Worm (Caenorhabditis elegans) whole organism, late embryonic: ENCODE data around the gene cha-1.

Experiments used
- C08G9.2 ChIP-seq: sonication (generic microtip); optimal IDR thresholded peaks from 2 replicates; lab custom pipeline; 2016; ENCODE audit warnings: mild to moderate bottlenecking, missing genetic modification characterization, moderate library complexity, missing compliant biosample characterization
- F13H6.1 ChIP-seq: sonication (generic microtip); optimal IDR thresholded peaks from 2 replicates; lab custom pipeline; 2016; ENCODE audit warnings: missing genetic modification characterization, missing compliant biosample characterization
- K02D7.2 ChIP-seq: sonication (generic microtip); optimal IDR thresholded peaks from 2 replicates; lab custom pipeline; 2017; ENCODE audit warnings: mild to moderate bottlenecking, missing genetic modification characterization, missing compliant biosample characterization
- K09A11.1 ChIP-seq: sonication (generic microtip); optimal IDR thresholded peaks from 2 replicates; lab custom pipeline; 2017; ENCODE audit warnings: antibody characterized with exemption, mild to moderate bottlenecking, missing genetic modification characterization, missing compliant biosample characterization; ENCODE audit not compliant: insufficient read depth
- T23F11.4 ChIP-seq: fragments of 200-800 bp; sonication (Bioruptor generic); optimal IDR thresholded peaks from 2 replicates; lab custom pipeline; 2018; ENCODE audit warnings: mild to moderate bottlenecking, missing genetic modification characterization, missing compliant biosample characterization
- Y22D7AL.16 ChIP-seq: sonication (generic microtip); optimal IDR thresholded peaks from 2 replicates; lab custom pipeline; 2016; ENCODE audit warnings: missing genetic modification characterization, missing compliant biosample characterization
- ahr-1 ChIP-seq: sonication (generic microtip); optimal IDR thresholded peaks from 2 replicates; lab custom pipeline; 2016; ENCODE audit warnings: missing genetic modification characterization, missing compliant biosample characterization
- ama-1 ChIP-seq: fragments of 150-350 bp; optimal IDR thresholded peaks from 2 replicates; lab custom pipeline; 2014
- ceh-14 ChIP-seq: sonication (generic microtip); optimal IDR thresholded peaks from 2 replicates; lab custom pipeline; 2016; ENCODE audit warnings: missing genotype, missing genetic modification characterization, missing compliant biosample characterization
- ceh-18 ChIP-seq: sonication (generic microtip); optimal IDR thresholded peaks from 2 replicates; lab custom pipeline; 2016; ENCODE audit warnings: missing genetic modification characterization, missing compliant biosample characterization
- ceh-22 ChIP-seq: sonication (generic microtip); optimal IDR thresholded peaks from 2 replicates; lab custom pipeline; 2017; ENCODE audit warnings: missing biosample characterization, missing genetic modification characterization
- ceh-31 ChIP-seq: sonication (generic microtip); optimal IDR thresholded peaks from 2 replicates; lab custom pipeline; 2016; ENCODE audit warnings: missing genetic modification characterization, missing compliant biosample characterization
- ceh-34 ChIP-seq: sonication (generic microtip); optimal IDR thresholded peaks from 2 replicates; lab custom pipeline; 2016; ENCODE audit warnings: mild to moderate bottlenecking, missing genetic modification characterization, missing compliant biosample characterization
- ceh-45 ChIP-seq: fragments of 200-800 bp; sonication (Bioruptor generic); IDR thresholded peaks from 2 replicates; pipeline ENCODE4 v1.3.6; 2022; ENCODE audit warnings: missing genetic modification reagents, missing genetic modification characterization, missing compliant biosample characterization
- ceh-6 ChIP-seq: fragments of 200-800 bp; sonication (Bioruptor generic); optimal IDR thresholded peaks from 2 replicates; lab custom pipeline; 2018; ENCODE audit warnings: mild to moderate bottlenecking, missing genetic modification characterization, missing compliant biosample characterization
- ceh-9 ChIP-seq: sonication (generic microtip); optimal IDR thresholded peaks from 2 replicates; lab custom pipeline; 2016; ENCODE audit warnings: mild to moderate bottlenecking, missing genetic modification characterization, inconsistent platforms, missing compliant biosample characterization
- che-1 ChIP-seq: sonication (generic microtip); optimal IDR thresholded peaks from 2 replicates; lab custom pipeline; 2016; ENCODE audit warnings: mild to moderate bottlenecking, missing genetic modification characterization, missing compliant biosample characterization
- dmd-4 ChIP-seq: sonication (generic microtip); optimal IDR thresholded peaks from 2 replicates; lab custom pipeline; 2016; ENCODE audit warnings: borderline replicate concordance, missing genetic modification characterization, missing compliant biosample characterization
- dve-1 ChIP-seq: sonication (generic microtip); optimal IDR thresholded peaks from 2 replicates; lab custom pipeline; 2017; ENCODE audit warnings: antibody characterized with exemption, mild to moderate bottlenecking, missing genetic modification characterization, missing compliant biosample characterization
- ets-4 ChIP-seq: sonication (generic microtip); optimal IDR thresholded peaks from 2 replicates; lab custom pipeline; 2016; ENCODE audit warnings: missing genetic modification characterization, missing compliant biosample characterization
- eyg-1 ChIP-seq: sonication (generic microtip); optimal IDR thresholded peaks from 2 replicates; lab custom pipeline; 2016; ENCODE audit warnings: missing genotype, missing genetic modification characterization, missing compliant biosample characterization
- fkh-6 ChIP-seq: sonication (generic microtip); optimal IDR thresholded peaks from 2 replicates; lab custom pipeline; 2016; ENCODE audit warnings: missing genetic modification characterization, missing compliant biosample characterization
- gmeb-2 ChIP-seq: sonication (generic microtip); optimal IDR thresholded peaks from 2 replicates; lab custom pipeline; 2016; ENCODE audit warnings: missing genetic modification characterization, inconsistent platforms, missing compliant biosample characterization
- hlh-30 ChIP-seq: sonication (generic microtip); optimal IDR thresholded peaks from 2 replicates; lab custom pipeline; 2017; ENCODE audit warnings: antibody characterized with exemption, missing genetic modification characterization, missing compliant biosample characterization; ENCODE audit not compliant: insufficient read depth
- hlh-6 ChIP-seq: sonication (generic microtip); optimal IDR thresholded peaks from 2 replicates; lab custom pipeline; 2016; ENCODE audit warnings: missing genotype, missing genetic modification characterization, missing compliant biosample characterization
- hlh-8 ChIP-seq: sonication (generic microtip); optimal IDR thresholded peaks from 2 replicates; lab custom pipeline; 2016; ENCODE audit warnings: missing genotype, missing genetic modification characterization, missing compliant biosample characterization
- lin-11 ChIP-seq: fragments of 200-800 bp; sonication (Bioruptor generic); optimal IDR thresholded peaks from 2 replicates; lab custom pipeline; 2018; ENCODE audit warnings: mild to moderate bottlenecking, missing genetic modification characterization, missing compliant biosample characterization
- madf-2 ChIP-seq: sonication (generic microtip); optimal IDR thresholded peaks from 2 replicates; lab custom pipeline; 2017; ENCODE audit warnings: missing genetic modification characterization, missing compliant biosample characterization
- mec-3 ChIP-seq: sonication (generic microtip); optimal IDR thresholded peaks from 2 replicates; lab custom pipeline; 2016; ENCODE audit warnings: borderline replicate concordance, missing genetic modification characterization, missing compliant biosample characterization
- nhr-11 ChIP-seq: fragments of 150-350 bp; optimal IDR thresholded peaks from 2 replicates; lab custom pipeline; 2014; ENCODE audit warnings: missing biosample characterization, missing genetic modification characterization
- pax-1 ChIP-seq: fragments of 150-350 bp; optimal IDR thresholded peaks from 2 replicates; lab custom pipeline; 2014; ENCODE audit warnings: missing biosample characterization, missing genetic modification characterization
- pha-2 ChIP-seq: sonication (generic microtip); optimal IDR thresholded peaks from 2 replicates; lab custom pipeline; 2017; ENCODE audit warnings: mild to moderate bottlenecking, missing genetic modification characterization, missing compliant biosample characterization
- pha-4 ChIP-seq: fragments of 150-350 bp; optimal IDR thresholded peaks from 2 replicates; lab custom pipeline; 2018; ENCODE audit warnings: missing biosample characterization, missing genetic modification reagents, missing genetic modification characterization
- ref-2 ChIP-seq: sonication (generic microtip); optimal IDR thresholded peaks from 2 replicates; lab custom pipeline; 2016; ENCODE audit warnings: missing genetic modification characterization, missing compliant biosample characterization
- rnt-1 ChIP-seq: sonication (generic microtip); optimal IDR thresholded peaks from 2 replicates; lab custom pipeline; 2016; ENCODE audit warnings: missing genetic modification characterization, missing compliant biosample characterization
- sdc-2 ChIP-seq: sonication (generic microtip); optimal IDR thresholded peaks from 2 replicates; lab custom pipeline; 2016; ENCODE audit warnings: missing genotype, missing genetic modification characterization, missing compliant biosample characterization
- sox-4 ChIP-seq: sonication (generic microtip); optimal IDR thresholded peaks from 2 replicates; lab custom pipeline; 2017; ENCODE audit warnings: mild to moderate bottlenecking, missing genetic modification characterization, inconsistent platforms, missing compliant biosample characterization
- tbx-7 ChIP-seq: sonication (generic microtip); optimal IDR thresholded peaks from 2 replicates; lab custom pipeline; 2016; ENCODE audit warnings: missing genotype, missing genetic modification characterization, missing compliant biosample characterization
- unc-3 ChIP-seq, 2 experiments: fragments of 200-800 bp in 1 of 2; sonication (Bioruptor generic) in 1 of 2; sonication (generic microtip) in 1 of 2; conservative IDR thresholded peaks in 1 of 2; optimal IDR thresholded peaks in 1 of 2; 2 replicates each; pipeline versions ENCODE4 v1.3.6 to Lab custom; 2016 to 2022; ENCODE audit warnings: missing compliant biosample characterization in 2 of 2, missing genetic modification characterization in 2 of 2, missing genetic modification reagents in 1 of 2
- unc-42 ChIP-seq: sonication (generic microtip); optimal IDR thresholded peaks from 2 replicates; lab custom pipeline; 2016; ENCODE audit warnings: missing genotype, missing genetic modification characterization, missing compliant biosample characterization
- zip-5 ChIP-seq: sonication (generic microtip); optimal IDR thresholded peaks from 2 replicates; lab custom pipeline; 2016; ENCODE audit warnings: missing genetic modification characterization, missing compliant biosample characterization
- ztf-16 ChIP-seq: sonication (generic microtip); optimal IDR thresholded peaks from 2 replicates; lab custom pipeline; 2017; ENCODE audit warnings: missing genetic modification characterization, missing compliant biosample characterization

The cha-1 gene

ce11 chrIV:3624597-3624996 is at the start of gene cha-1, which contains the start of gene unc-17:
TSS of gene cha-1 (minus strand) at chrIV:3624697.
TSS of gene unc-17 (minus strand) at chrIV:3624699.
- no peak for TF ChIP-seq pax-1
- no peak for TF ChIP-seq ref-2 (tag; lab: Kevin White, UChicago)
- no peak for TF ChIP-seq hlh-30 (tag; lab: Kevin White, UChicago)
- TF ChIP-seq nhr-11 (tag; lab: Kevin White, UChicago), result no peak
- no peak for TF ChIP-seq eyg-1
- TF ChIP-seq ahr-1, result no peak
- TF ChIP-seq che-1 (tag; lab: Kevin White, UChicago), result no peak
- TF ChIP-seq lin-11 (tag; lab: Kevin White, UChicago), result no peak
- TF ChIP-seq unc-42 (tag; lab: Kevin White, UChicago), result no peak
- no peak for TF ChIP-seq K02D7.2 (tag; lab: Kevin White, UChicago)
- TF ChIP-seq ceh-14, result no peak
- TF ChIP-seq ets-4 (tag; lab: Kevin White, UChicago), result no peak
- no peak for TF ChIP-seq pha-2
- no peak for TF ChIP-seq ceh-6 (GFP tag; lab: Kevin White, UChicago)
- TF ChIP-seq madf-2 (tag; lab: Kevin White, UChicago), result no peak
- TF ChIP-seq, all 69 proteins: peak for 0

- no peak for TF ChIP-seq madf-2 (tag; lab: Kevin White, UChicago)
- TF ChIP-seq ceh-22 (tag; lab: Kevin White, UChicago), result no peak
- no peak for TF ChIP-seq hlh-8 (tag; lab: Kevin White, UChicago)
- TF ChIP-seq ceh-34 (tag; lab: Kevin White, UChicago), result no peak
- no peak for TF ChIP-seq hlh-30 (tag; lab: Kevin White, UChicago)
- TF ChIP-seq hlh-6 (tag; lab: Kevin White, UChicago), result no peak
Measured at ce11 chrIV:3668603-3669002, 44.1 kb upstream of the cha-1 start, which contains the start of gene fmil-1. TSS of gene fmil-1 (minus strand) at chrIV:3668703.

- no peak for TF ChIP-seq ceh-45 (GFP tag; lab: Robert Waterston, UW)
- TF ChIP-seq unc-42 (tag; lab: Kevin White, UChicago), result peak; percentile 82
- TF ChIP-seq, all 69 proteins: peak for 1
Measured at ce11 chrIV:3667796-3668195, 43.3 kb upstream of the cha-1 start.

ce11 chrIV:3666543-3666942 is 42.0 kb upstream of the cha-1 start:
- TF ChIP-seq ceh-34 (tag; lab: Kevin White, UChicago) (no peak), ceh-31 (tag; lab: Kevin White, UChicago) (no peak), ama-1 (lab: Kevin White, UChicago) (no peak), T23F11.4 (GFP tag; lab: Kevin White, UChicago) (no peak), sdc-2 (tag; lab: Kevin White, UChicago) (no peak), pha-4 (tag; lab: Kevin White, UChicago) (no peak), zip-5 (no peak), ztf-16 (tag; lab: Kevin White, UChicago) (no peak), tbx-7 (no peak), C08G9.2 (tag; lab: Kevin White, UChicago) (no peak), sox-4 (tag; lab: Kevin White, UChicago) (no peak), gmeb-2 (no peak), lin-11 (tag; lab: Kevin White, UChicago) (no peak), unc-42 (tag; lab: Kevin White, UChicago) (no peak), pha-2 (no peak), ceh-18 (tag; lab: Kevin White, UChicago) (no peak), Y22D7AL.16 (tag; lab: Kevin White, UChicago) (no peak), ceh-6 (GFP tag; lab: Kevin White, UChicago) (no peak), eyg-1 (no peak)
- TF ChIP-seq, all 69 proteins: peak for 0

ce11 chrIV:3665089-3665488 is 40.6 kb upstream of the cha-1 start:
- TF ChIP-seq rnt-1 (tag; lab: Kevin White, UChicago), result no peak
- TF ChIP-seq ceh-9, result no peak
- no peak for TF ChIP-seq K09A11.1 (tag; lab: Kevin White, UChicago)
- no peak for TF ChIP-seq nhr-11 (tag; lab: Kevin White, UChicago)
- TF ChIP-seq Y22D7AL.16 (tag; lab: Kevin White, UChicago), result no peak
- TF ChIP-seq eyg-1, result no peak
- TF ChIP-seq fkh-6 (tag; lab: Kevin White, UChicago), result no peak
- no peak for TF ChIP-seq dve-1 (tag; lab: Kevin White, UChicago)
- TF ChIP-seq mec-3 (tag; lab: Kevin White, UChicago), result no peak
- TF ChIP-seq unc-3 (GFP tag; conservative IDR thresholded peaks at IDR 0.05; lab: Robert Waterston, UW), result no peak
- no peak for TF ChIP-seq unc-3 (tag; optimal IDR thresholded peaks at IDR 0.05; lab: Kevin White, UChicago)
- TF ChIP-seq lin-11 (tag; lab: Kevin White, UChicago), result no peak
- TF ChIP-seq hlh-30 (tag; lab: Kevin White, UChicago), result no peak
- TF ChIP-seq pax-1, result no peak
- TF ChIP-seq sox-4 (tag; lab: Kevin White, UChicago), result no peak
- no peak for TF ChIP-seq dmd-4 (tag; lab: Kevin White, UChicago)
- no peak for TF ChIP-seq F13H6.1 (tag; lab: Kevin White, UChicago)
- no peak for TF ChIP-seq ztf-16 (tag; lab: Kevin White, UChicago)
- TF ChIP-seq T23F11.4 (GFP tag; lab: Kevin White, UChicago), result no peak
